Worm (Caenorhabditis elegans) whole organism, mixed stage, embryonic: ENCODE measurements around the gene par-1.

Experiments used
- elt-3 ChIP-seq: fragments of 150-350 bp; optimal IDR thresholded peaks from 2 replicates; lab custom pipeline; 2014; ENCODE audit warnings: missing biosample characterization, missing genetic modification characterization
- ham-2 ChIP-seq: fragments of 200-800 bp; sonication (Bioruptor generic); optimal IDR thresholded peaks from 2 replicates; lab custom pipeline; 2018; ENCODE audit warnings: mild to moderate bottlenecking, missing genetic modification characterization, missing compliant biosample characterization
- lin-13 ChIP-seq: fragments of 150-350 bp; optimal IDR thresholded peaks from 2 replicates; lab custom pipeline; 2014; ENCODE audit warnings: missing biosample characterization, missing genetic modification characterization
- lsy-2 ChIP-seq: fragments of 150-350 bp; optimal IDR thresholded peaks from 2 replicates; lab custom pipeline; 2014; ENCODE audit warnings: missing biosample characterization, missing genetic modification characterization
- mep-1 ChIP-seq: fragments of 150-350 bp; optimal IDR thresholded peaks from 2 replicates; lab custom pipeline; 2017; ENCODE audit warnings: missing biosample characterization, missing genetic modification reagents, missing genetic modification characterization, inconsistent platforms
- nhr-2 ChIP-seq: fragments of 150-350 bp; optimal IDR thresholded peaks from 2 replicates; lab custom pipeline; 2014; ENCODE audit warnings: missing biosample characterization, missing genetic modification characterization
- nhr-237 ChIP-seq: fragments of 150-350 bp; optimal IDR thresholded peaks from 2 replicates; lab custom pipeline; 2014; ENCODE audit warnings: missing biosample characterization, missing genetic modification characterization
- pha-4 ChIP-seq: fragments of 150-350 bp; optimal IDR thresholded peaks from 2 replicates; lab custom pipeline; 2018; ENCODE audit warnings: missing biosample characterization, missing genetic modification reagents, missing genetic modification characterization
- unc-120 ChIP-seq: sonication (generic microtip); optimal IDR thresholded peaks from 2 replicates; lab custom pipeline; 2017; ENCODE audit warnings: missing genetic modification characterization, missing compliant biosample characterization; ENCODE audit not compliant: poor library complexity, severe bottlenecking
- unc-39 ChIP-seq: fragments of 150-350 bp; optimal IDR thresholded peaks from 2 replicates; lab custom pipeline; 2014; ENCODE audit warnings: missing biosample characterization, missing genetic modification characterization
- unc-62 ChIP-seq: fragments of 150-350 bp; optimal IDR thresholded peaks from 2 replicates; lab custom pipeline; 2014; ENCODE audit warnings: missing biosample characterization, missing genetic modification reagents, missing genetic modification characterization

DNA sequence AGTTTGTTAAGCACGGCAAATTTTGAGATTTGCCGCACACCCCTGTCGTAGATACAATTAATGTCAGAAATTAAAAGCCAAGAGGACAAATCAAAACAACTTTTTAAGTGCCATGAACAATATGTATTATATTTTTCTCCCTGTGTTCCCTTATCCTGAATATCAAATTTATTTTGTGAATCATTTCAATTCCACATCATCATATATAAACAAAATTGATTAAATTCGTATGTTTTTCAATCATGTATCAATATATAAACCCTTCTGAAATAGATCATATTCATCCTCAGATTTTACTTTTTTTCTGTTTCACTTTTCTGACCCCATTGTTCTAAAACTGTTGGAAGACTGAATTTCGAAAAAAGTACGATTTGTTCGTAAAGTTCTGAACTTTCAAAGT is 71.0 kb downstream of the par-1 start, which contains the start of gene D1086.11:
- no peak for TF ChIP-seq nhr-237 (tag; lab: Kevin White, UChicago)
- TF ChIP-seq elt-3 (tag; lab: Kevin White, UChicago), result no peak
- no peak for TF ChIP-seq lsy-2 (tag; lab: Kevin White, UChicago)
- TF ChIP-seq nhr-2 (tag; lab: Kevin White, UChicago), result no peak
- TF ChIP-seq ham-2 (GFP tag; lab: Kevin White, UChicago), result no peak
- TF ChIP-seq unc-39, result no peak
- TF ChIP-seq pha-4 (tag; lab: Kevin White, UChicago), result no peak
- no peak for TF ChIP-seq lin-13
- no peak for TF ChIP-seq unc-120 (tag; lab: Kevin White, UChicago)
- no peak for TF ChIP-seq mep-1 (tag; lab: Kevin White, UChicago)
- no peak for TF ChIP-seq unc-62
